Fruit fly (Drosophila melanogaster) whole organism, embryonic: Measurements from ENCODE around the gene CG7806.
A peak's percentile ranks its signal among the peaks of the same experiment; 100 is the strongest.

Experiments
- Ada2b ChIP-seq: fragments of 200-800 bp; sonication (Bioruptor generic); IDR thresholded peaks from 2 replicates; pipeline ENCODE4 v1.3.6; 2022; ENCODE audit warnings: missing biosample characterization, missing genetic modification characterization
- CG10267 ChIP-seq: fragments of 200-800 bp; sonication (Bioruptor generic); optimal IDR thresholded peaks from 2 replicates; lab custom pipeline; 2018; ENCODE audit warnings: missing biosample characterization, mild to moderate bottlenecking, missing genetic modification characterization, moderate library complexity
- CG11093 ChIP-seq: fragments of 200-800 bp; sonication (Bioruptor generic); IDR thresholded peaks from 3 replicates; pipeline ENCODE4 v1.3.6; 2022; ENCODE audit warnings: missing biosample characterization, missing genetic modification characterization
- CG12942 ChIP-seq: fragments of 200-800 bp; sonication (Bioruptor generic); optimal IDR thresholded peaks from 3 replicates; lab custom pipeline; 2016; ENCODE audit warnings: missing biosample characterization, missing genetic modification characterization
- CG13775 ChIP-seq: fragments of 200-800 bp; sonication (Bioruptor generic); optimal IDR thresholded peaks from 3 replicates; lab custom pipeline; 2017; ENCODE audit warnings: missing biosample characterization, mild to moderate bottlenecking, missing genetic modification characterization
- CG15073 ChIP-seq: fragments of 200-800 bp; sonication (Bioruptor generic); optimal IDR thresholded peaks from 2 replicates; lab custom pipeline; 2016; ENCODE audit warnings: missing biosample characterization, missing genetic modification characterization
- CG17361 ChIP-seq: fragments of 200-800 bp; sonication (Bioruptor generic); IDR thresholded peaks from 3 replicates; pipeline ENCODE4 v1.3.6; 2022; ENCODE audit warnings: missing biosample characterization, missing genetic modification characterization
- CG17829 ChIP-seq: fragments of 200-800 bp; optimal IDR thresholded peaks from 2 replicates; lab custom pipeline; 2019; ENCODE audit warnings: missing biosample characterization, mild to moderate bottlenecking, missing genetic modification characterization, moderate library complexity
- CG1832 ChIP-seq: fragments of 200-800 bp; sonication (Bioruptor generic); optimal IDR thresholded peaks from 2 replicates; lab custom pipeline; 2017; ENCODE audit warnings: missing biosample characterization, mild to moderate bottlenecking, missing genetic modification characterization, inconsistent platforms
- CG2116 ChIP-seq: fragments of 200-800 bp; sonication (Bioruptor generic); optimal IDR thresholded peaks from 3 replicates; lab custom pipeline; 2018; ENCODE audit warnings: missing biosample characterization, mild to moderate bottlenecking, missing genetic modification characterization
- CG2875 ChIP-seq: fragments of 200-800 bp; sonication (Bioruptor generic); optimal IDR thresholded peaks from 2 replicates; lab custom pipeline; 2017; ENCODE audit warnings: missing biosample characterization, mild to moderate bottlenecking, missing genetic modification characterization, missing genetic modification reagents
- CG3838 ChIP-seq: fragments of 200-800 bp; sonication (Bioruptor generic); optimal IDR thresholded peaks from 3 replicates; lab custom pipeline; 2016; ENCODE audit warnings: missing biosample characterization, missing genetic modification characterization
- CG3995 ChIP-seq: fragments of 200-800 bp; sonication (Bioruptor generic); optimal IDR thresholded peaks from 3 replicates; lab custom pipeline; 2016; ENCODE audit warnings: missing biosample characterization, missing genetic modification characterization
- CG4854 ChIP-seq: fragments of 200-800 bp; sonication (Bioruptor generic); optimal IDR thresholded peaks from 2 replicates; lab custom pipeline; 2016; ENCODE audit warnings: missing biosample characterization, missing genetic modification characterization, inconsistent platforms
- CG8281 ChIP-seq: fragments of 200-800 bp; sonication (Bioruptor generic); optimal IDR thresholded peaks from 2 replicates; lab custom pipeline; 2018; ENCODE audit warnings: missing biosample characterization, mild to moderate bottlenecking, missing genetic modification characterization, moderate library complexity
- CG8290 ChIP-seq, 3 experiments: fragments of 200-800 bp; sonication (Bioruptor generic); optimal IDR thresholded peaks; 2 replicates each; lab custom pipeline; 2016 to 2019; ENCODE audit warnings: missing biosample characterization in 3 of 3, missing genetic modification characterization in 3 of 3, mild to moderate bottlenecking in 2 of 3, moderate library complexity in 1 of 3
- CG8924 ChIP-seq: fragments of 200-800 bp; optimal IDR thresholded peaks from 3 replicates; lab custom pipeline; 2019; ENCODE audit warnings: missing biosample characterization, mild to moderate bottlenecking, missing genetic modification characterization, moderate library complexity
- CG9817 ChIP-seq: fragments of 200-800 bp; sonication (Bioruptor generic); optimal IDR thresholded peaks from 2 replicates; lab custom pipeline; 2018; ENCODE audit warnings: missing biosample characterization, mild to moderate bottlenecking, missing genetic modification characterization, moderate library complexity
- CkIIα-i1 ChIP-seq: fragments of 200-800 bp; sonication (Bioruptor generic); IDR thresholded peaks from 2 replicates; pipeline ENCODE4 v1.3.6; 2022; ENCODE audit warnings: missing biosample characterization, missing genetic modification characterization
- Dek ChIP-seq: fragments of 200-800 bp; sonication (Bioruptor generic); optimal IDR thresholded peaks from 3 replicates; lab custom pipeline; 2019; ENCODE audit warnings: missing biosample characterization, mild to moderate bottlenecking, missing genetic modification characterization, moderate library complexity
- Dll ChIP-seq: fragments of 200-800 bp; sonication (Bioruptor generic); IDR thresholded peaks from 4 replicates; pipeline ENCODE4 v1.3.6; 2022; ENCODE audit warnings: missing biosample characterization, missing genetic modification characterization; ENCODE audit not compliant: partially characterized antibody
- E2f1 ChIP-seq: fragments of 200-800 bp; sonication (Bioruptor generic); IDR thresholded peaks from 2 replicates; pipeline ENCODE4 v1.3.6; 2022; ENCODE audit warnings: missing biosample characterization, missing genetic modification characterization
- E2f2 ChIP-seq: fragments of 200-800 bp; sonication (Bioruptor generic); IDR thresholded peaks from 2 replicates; pipeline ENCODE4 v1.3.6; 2022; ENCODE audit warnings: missing biosample characterization, missing genetic modification characterization
- GATAe ChIP-seq: fragments of 200-800 bp; sonication (Bioruptor generic); conservative IDR thresholded peaks from 2 replicates; pipeline ENCODE4 v1.3.6; 2022; ENCODE audit warnings: missing biosample characterization, missing genetic modification characterization
- Hand ChIP-seq: fragments of 200-800 bp; sonication (Bioruptor generic); optimal IDR thresholded peaks from 2 replicates; lab custom pipeline; 2017; ENCODE audit warnings: mild to moderate bottlenecking, missing biosample characterization, missing genetic modification reagents, missing genetic modification characterization
- Hsf ChIP-seq: fragments of 200-800 bp; sonication (Bioruptor generic); optimal IDR thresholded peaks from 3 replicates; lab custom pipeline; 2016; ENCODE audit warnings: missing biosample characterization, missing genetic modification characterization
- Med ChIP-seq: fragments of 200-800 bp; sonication (Bioruptor generic); peaks from one replicate; lab custom pipeline; 2016; ENCODE audit warnings: missing biosample characterization, missing genetic modification characterization, mild to moderate bottlenecking, inconsistent platforms, moderate library complexity
- NK7.1 ChIP-seq: fragments of 200-800 bp; sonication (Bioruptor generic); optimal IDR thresholded peaks from 3 replicates; lab custom pipeline; 2016; ENCODE audit warnings: missing biosample characterization, missing genetic modification characterization
- Sox102F ChIP-seq: fragments of 200-800 bp; sonication (Bioruptor generic); optimal IDR thresholded peaks from 2 replicates; lab custom pipeline; 2018; ENCODE audit warnings: missing biosample characterization, mild to moderate bottlenecking, missing genetic modification characterization, moderate library complexity
- Xbp1 ChIP-seq: fragments of 200-800 bp; sonication (Bioruptor generic); optimal IDR thresholded peaks from 3 replicates; lab custom pipeline; 2016; ENCODE audit warnings: missing biosample characterization, mild to moderate bottlenecking, missing genetic modification characterization
- abd-A ChIP-seq: fragments of 200-800 bp; sonication (Bioruptor generic); optimal IDR thresholded peaks from 3 replicates; lab custom pipeline; 2019; ENCODE audit warnings: missing biosample characterization, mild to moderate bottlenecking, missing genetic modification characterization, moderate library complexity
- amos ChIP-seq: fragments of 200-800 bp; sonication (Bioruptor generic); IDR thresholded peaks from 2 replicates; pipeline ENCODE4 v1.3.6; 2022; ENCODE audit warnings: missing biosample characterization, missing genetic modification characterization; ENCODE audit not compliant: partially characterized antibody
- bbx ChIP-seq: fragments of 200-800 bp; sonication (Bioruptor generic); IDR thresholded peaks from 2 replicates; pipeline ENCODE4 v1.3.6; 2022; ENCODE audit warnings: missing biosample characterization, missing genetic modification characterization; ENCODE audit not compliant: partially characterized antibody
- bigmax ChIP-seq: fragments of 200-800 bp; sonication (Bioruptor generic); optimal IDR thresholded peaks from 2 replicates; lab custom pipeline; 2018; ENCODE audit warnings: missing biosample characterization, mild to moderate bottlenecking, missing genetic modification characterization
- cas ChIP-seq: fragments of 200-800 bp; sonication (Bioruptor generic); IDR thresholded peaks from 2 replicates; pipeline ENCODE4 v1.3.6; 2022; ENCODE audit warnings: missing biosample characterization, missing genetic modification characterization
- cwo ChIP-seq: fragments of 200-800 bp; sonication (Bioruptor generic); optimal IDR thresholded peaks from 3 replicates; lab custom pipeline; 2017; ENCODE audit warnings: missing biosample characterization, missing genetic modification characterization, mild to moderate bottlenecking, moderate library complexity, missing genetic modification reagents
- dati ChIP-seq: fragments of 200-800 bp; sonication (Bioruptor generic); IDR thresholded peaks from 2 replicates; pipeline ENCODE4 v1.3.6; 2022; ENCODE audit warnings: missing biosample characterization, missing genetic modification characterization
- dmrt11E ChIP-seq: fragments of 200-800 bp; sonication (Bioruptor generic); optimal IDR thresholded peaks from 3 replicates; lab custom pipeline; 2018; ENCODE audit warnings: missing biosample characterization, mild to moderate bottlenecking, missing genetic modification characterization, moderate library complexity
- fd96Cb ChIP-seq: fragments of 200-800 bp; sonication (Bioruptor generic); optimal IDR thresholded peaks from 2 replicates; lab custom pipeline; 2018; ENCODE audit warnings: missing biosample characterization, mild to moderate bottlenecking, missing genetic modification characterization, moderate library complexity
- mirr ChIP-seq: fragments of 200-800 bp; sonication (Bioruptor generic); optimal IDR thresholded peaks from 3 replicates; lab custom pipeline; 2018; ENCODE audit warnings: missing biosample characterization, mild to moderate bottlenecking, missing genetic modification characterization
- org-1 ChIP-seq: fragments of 200-800 bp; sonication (Bioruptor generic); optimal IDR thresholded peaks from 2 replicates; lab custom pipeline; 2017; ENCODE audit warnings: missing biosample characterization, missing genetic modification characterization
- pho ChIP-seq: fragments of 200-800 bp; sonication (Bioruptor generic); optimal IDR thresholded peaks from 2 replicates; lab custom pipeline; 2016; ENCODE audit warnings: missing biosample characterization, missing genetic modification characterization
- pnt ChIP-seq: fragments of 200-800 bp; sonication (Bioruptor generic); optimal IDR thresholded peaks from 3 replicates; lab custom pipeline; 2016; ENCODE audit warnings: missing biosample characterization, missing genetic modification characterization
- schlank ChIP-seq: fragments of 200-800 bp; sonication (Bioruptor generic); optimal IDR thresholded peaks from 2 replicates; lab custom pipeline; 2018; ENCODE audit warnings: missing biosample characterization, mild to moderate bottlenecking, missing genetic modification characterization
- sens ChIP-seq: fragments of 200-800 bp; sonication (Bioruptor generic); peaks from one replicate; lab custom pipeline; 2016; ENCODE audit warnings: missing biosample characterization, missing genetic modification characterization
- sima ChIP-seq: fragments of 200-800 bp; sonication (Bioruptor generic); optimal IDR thresholded peaks from 2 replicates; lab custom pipeline; 2016; ENCODE audit warnings: missing biosample characterization, missing genetic modification characterization
- stwl ChIP-seq: fragments of 200-800 bp; sonication (Bioruptor generic); optimal IDR thresholded peaks from 3 replicates; lab custom pipeline; 2018; ENCODE audit warnings: missing biosample characterization, mild to moderate bottlenecking, missing genetic modification characterization, moderate library complexity
- tio ChIP-seq: fragments of 200-800 bp; sonication (Bioruptor generic); optimal IDR thresholded peaks from 2 replicates; lab custom pipeline; 2017; ENCODE audit warnings: missing biosample characterization, missing genetic modification characterization, inconsistent platforms
- tup ChIP-seq: fragments of 200-800 bp; sonication (Bioruptor generic); optimal IDR thresholded peaks from 2 replicates; lab custom pipeline; 2016; ENCODE audit warnings: missing biosample characterization, mild to moderate bottlenecking, missing genetic modification characterization, moderate library complexity
- z ChIP-seq: fragments of 200-800 bp; sonication (Bioruptor generic); IDR thresholded peaks from 3 replicates; pipeline ENCODE4 v1.3.6; 2022; ENCODE audit warnings: missing biosample characterization, missing genetic modification characterization

CG7806 gene

DNA sequence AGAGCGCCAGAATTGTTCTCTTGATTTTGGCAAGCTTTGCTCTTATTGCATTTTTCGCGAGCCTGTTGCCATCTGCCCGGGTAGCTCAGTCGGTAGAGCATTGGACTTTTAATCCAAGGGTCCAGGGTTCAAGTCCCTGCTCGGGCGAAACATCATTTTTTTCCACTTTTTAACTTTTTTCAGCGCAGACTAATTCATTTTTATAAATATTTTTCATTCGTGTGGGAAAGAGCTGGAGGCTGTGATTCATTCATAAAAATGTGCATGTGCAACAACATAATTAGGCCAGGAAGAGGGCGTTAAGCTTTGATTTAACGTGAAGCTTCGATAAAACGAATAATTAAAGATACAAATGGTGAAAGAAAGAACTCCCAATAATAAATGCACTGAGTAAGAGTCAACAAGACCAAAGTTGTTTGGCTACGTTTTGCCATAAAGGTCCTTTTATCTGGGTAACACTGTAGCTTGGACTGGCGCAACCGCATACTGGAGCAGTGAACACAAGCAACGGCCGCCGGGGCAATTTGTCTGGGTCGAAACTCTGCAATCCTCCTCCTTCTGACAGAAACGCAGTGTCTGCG is 20.5 kb upstream of the CG7806 start (continued):
- TF ChIP-seq pho (GFP tag; lab: Kevin White, UChicago) (no peak), dmrt11E (tag; lab: Kevin White, UChicago) (peak; percentile 39), GATAe (GFP tag; lab: Robert Waterston, UW) (no peak), CG8290 (GFP tag; optimal IDR thresholded peaks at IDR 0.05; lab: Kevin White, UChicago) (no peak), CG8290 (tag; optimal IDR thresholded peaks at IDR 0.05; lab: Kevin White, UChicago) (no peak), CG8924 (tag; lab: Kevin White, UChicago) (peak; percentile 0), CG3995 (GFP tag; lab: Kevin White, UChicago) (no peak), CG3838 (GFP tag; lab: Kevin White, UChicago) (no peak), CG11093 (GFP tag; lab: Robert Waterston, UW) (no peak), mirr (GFP tag; lab: Kevin White, UChicago) (no peak), CG15073 (no peak), bigmax (GFP tag; lab: Kevin White, UChicago) (no peak), schlank (no peak), CG17829 (tag; lab: Kevin White, UChicago) (peak; percentile 7), CG1832 (GFP tag; lab: Kevin White, UChicago) (no peak), CG9817 (tag; lab: Kevin White, UChicago) (no peak), org-1 (GFP tag; lab: Kevin White, UChicago) (no peak), stwl (no peak), CkIIα-i1 (no peak), CG12942 (GFP tag; lab: Kevin White, UChicago) (no peak), pnt (GFP tag; lab: Kevin White, UChicago) (peak; percentile 28), CG8281 (no peak), Hand (no peak), CG17361 (GFP tag; lab: Robert Waterston, UW) (no peak), bbx (GFP tag; lab: Robert Waterston, UW) (no peak), dati (GFP tag; lab: Robert Waterston, UW) (no peak), CG4854 (GFP tag; lab: Kevin White, UChicago) (no peak), Xbp1 (peak; percentile 15), CG10267 (no peak), CG2875 (GFP tag; lab: Kevin White, UChicago) (no peak), Dll (GFP tag; lab: Robert Waterston, UW) (no peak), z (no peak), E2f2 (GFP tag; lab: Robert Waterston, UW) (no peak), cas (GFP tag; lab: Robert Waterston, UW) (no peak), E2f1 (GFP tag; lab: Robert Waterston, UW) (0 out of 2 replicates have a peak, but pooled peaks have one; percentile 12), Hsf (GFP tag; lab: Kevin White, UChicago) (peak; percentile 16), Med (GFP tag; lab: Kevin White, UChicago) (peak; percentile 77), sens (GFP tag; lab: Kevin White, UChicago) (peak; percentile 88), sima (GFP tag; lab: Kevin White, UChicago) (no peak), NK7.1 (no peak), abd-A (no peak), amos (peak; percentile 49; the same call in 1 of the 2 replicates), Dek (tag; lab: Kevin White, UChicago) (no peak), Ada2b (GFP tag; lab: Robert Waterston, UW) (0 out of 2 replicates have a peak, but pooled peaks have one; percentile 16), CG2116 (GFP tag; lab: Kevin White, UChicago) (no peak), cwo (GFP tag; lab: Kevin White, UChicago) (no peak), tup (GFP tag; lab: Kevin White, UChicago) (no peak), tio (GFP tag; lab: Kevin White, UChicago) (no peak), CG13775 (peak; percentile 28), Sox102F (GFP tag; lab: Kevin White, UChicago) (peak; percentile 34), fd96Cb (tag; lab: Kevin White, UChicago) (peak; percentile 9)
